Worm (Caenorhabditis elegans): ENCODE measurements around the gene ZK180.7.

- no peak for TF ChIP-seq klf-2 (GFP tag; conservative IDR thresholded peaks at IDR 0.05)
- TF ChIP-seq cog-1 (tag; optimal IDR thresholded peaks at IDR 0.05), result no peak
- no peak for TF ChIP-seq flt-1 (GFP tag; IDR thresholded peaks at IDR 0.05)
- no peak for TF ChIP-seq ztf-23 (GFP tag; IDR thresholded peaks at IDR 0.05)
- TF ChIP-seq ref-1 (GFP tag; conservative IDR thresholded peaks at IDR 0.05), result no peak
- TF ChIP-seq T22C8.4 (GFP tag; IDR thresholded peaks at IDR 0.05), result no peak
Measured at ce11 chrIV:4518111-4518510, 27.8 kb downstream of the ZK180.7 start.
